Worm (Caenorhabditis elegans) whole organism, early embryonic: Measurements from ENCODE around the gene pup-2.

Experiments used
- B0310.2 ChIP-seq: sonication (generic microtip); optimal IDR thresholded peaks from 2 replicates; lab custom pipeline; 2016; ENCODE audit warnings: mild to moderate bottlenecking, missing genetic modification characterization, missing compliant biosample characterization
- F13C5.2 ChIP-seq: sonication (generic microtip); optimal IDR thresholded peaks from 2 replicates; lab custom pipeline; 2017; ENCODE audit warnings: mild to moderate bottlenecking, missing genetic modification characterization, inconsistent platforms, missing compliant biosample characterization
- aly-1 ChIP-seq: sonication (generic microtip); optimal IDR thresholded peaks from 2 replicates; lab custom pipeline; 2016; ENCODE audit warnings: missing genetic modification characterization, missing compliant biosample characterization
- ama-1 ChIP-seq: fragments of 150-350 bp; optimal IDR thresholded peaks from 2 replicates; lab custom pipeline; 2014
- ceh-13 ChIP-seq: fragments of 200-800 bp; sonication (Bioruptor generic); optimal IDR thresholded peaks from 2 replicates; lab custom pipeline; 2018; ENCODE audit warnings: mild to moderate bottlenecking, missing genetic modification characterization, missing compliant biosample characterization
- ceh-36 ChIP-seq: sonication (generic microtip); optimal IDR thresholded peaks from 2 replicates; lab custom pipeline; 2016; ENCODE audit warnings: missing genetic modification characterization, inconsistent platforms, missing compliant biosample characterization
- ets-7 ChIP-seq: sonication (generic microtip); optimal IDR thresholded peaks from 2 replicates; lab custom pipeline; 2016; ENCODE audit warnings: missing genotype, missing genetic modification characterization, missing compliant biosample characterization
- flt-1 ChIP-seq: fragments of 200-800 bp; sonication (Bioruptor generic); IDR thresholded peaks from 2 replicates; pipeline ENCODE4 v1.3.6; 2022; ENCODE audit warnings: missing genetic modification characterization, missing compliant biosample characterization
- hmbx-1 ChIP-seq: sonication (generic microtip); optimal IDR thresholded peaks from 2 replicates; lab custom pipeline; 2016; ENCODE audit warnings: mild to moderate bottlenecking, missing genetic modification characterization, missing compliant biosample characterization
- hmg-4 ChIP-seq: fragments of 200-800 bp; sonication (Bioruptor generic); optimal IDR thresholded peaks from 2 replicates; lab custom pipeline; 2018; ENCODE audit warnings: mild to moderate bottlenecking, missing genetic modification characterization, missing compliant biosample characterization
- hnd-1 ChIP-seq: sonication (generic microtip); optimal IDR thresholded peaks from 2 replicates; lab custom pipeline; 2016; ENCODE audit warnings: missing genetic modification characterization, missing compliant biosample characterization
- pes-1 ChIP-seq: fragments of 200-800 bp; sonication (Bioruptor generic); IDR thresholded peaks from 2 replicates; pipeline ENCODE4 v1.3.6; 2022; ENCODE audit warnings: missing genetic modification reagents, missing genetic modification characterization, missing compliant biosample characterization
- scrt-1 ChIP-seq: fragments of 200-800 bp; sonication (Bioruptor generic); IDR thresholded peaks from 2 replicates; pipeline ENCODE4 v1.3.6; 2022; ENCODE audit warnings: missing genetic modification characterization, missing compliant biosample characterization
- sea-1 ChIP-seq: fragments of 200-800 bp; sonication (Bioruptor generic); conservative IDR thresholded peaks from 2 replicates; pipeline ENCODE4 v1.3.6; 2022; ENCODE audit warnings: missing genetic modification characterization, missing compliant biosample characterization
- tbx-11 ChIP-seq: fragments of 200-800 bp; sonication (Bioruptor generic); IDR thresholded peaks from 2 replicates; pipeline ENCODE4 v1.3.6; 2022; ENCODE audit warnings: missing genetic modification characterization, missing compliant biosample characterization
- tbx-37 ChIP-seq: fragments of 200-800 bp; sonication (Bioruptor generic); conservative IDR thresholded peaks from 2 replicates; pipeline ENCODE4 v1.3.6; 2022; ENCODE audit warnings: missing genetic modification reagents, missing genetic modification characterization, missing compliant biosample characterization
- tra-4 ChIP-seq: sonication (generic microtip); optimal IDR thresholded peaks from 2 replicates; lab custom pipeline; 2017; ENCODE audit warnings: missing genetic modification characterization, missing compliant biosample characterization

The pup-2 gene

DNA sequence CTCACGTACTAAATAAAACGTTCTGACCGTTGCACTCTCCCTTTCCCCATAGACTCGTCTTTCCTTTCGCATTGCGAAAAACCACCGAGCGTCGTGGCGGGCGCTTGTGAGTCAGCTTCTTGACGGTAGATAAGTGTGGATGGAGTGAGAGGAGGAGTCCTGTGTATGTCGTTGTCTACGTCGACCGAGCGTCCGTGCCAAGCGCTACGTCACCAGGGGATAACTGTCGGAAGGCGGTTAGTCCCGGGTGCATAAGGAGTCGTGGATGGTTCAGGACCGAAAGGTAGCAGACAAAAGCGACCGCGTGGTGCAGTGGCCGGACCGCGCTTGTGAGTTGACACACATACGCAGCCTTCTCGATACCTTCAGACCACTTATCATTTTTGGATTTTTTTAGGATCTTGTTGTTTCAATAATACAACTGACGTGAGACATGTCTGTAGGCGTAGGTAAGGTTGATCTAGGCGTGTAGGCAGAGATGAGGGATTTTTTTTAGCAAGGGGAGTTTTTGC is 25.5 kb downstream of the pup-2 start:
- TF ChIP-seq ceh-13 (GFP tag; lab: Kevin White, UChicago): peak; percentile 47
- peak; percentile 75 for TF ChIP-seq scrt-1
- TF ChIP-seq B0310.2 (tag; lab: Kevin White, UChicago): peak; percentile 63
- peak; percentile 76 for TF ChIP-seq sea-1 (GFP tag; lab: Robert Waterston, UW)
- TF ChIP-seq F13C5.2 (tag; lab: Kevin White, UChicago): peak; percentile 66
- TF ChIP-seq hmg-4 (GFP tag; lab: Kevin White, UChicago): peak; percentile 93
- peak; percentile 26 for TF ChIP-seq hnd-1
- peak; percentile 90 for TF ChIP-seq aly-1 (tag; lab: Kevin White, UChicago)
- peak; percentile 55 for TF ChIP-seq ets-7 (tag; lab: Kevin White, UChicago)
- peak; percentile 16 for TF ChIP-seq hmbx-1 (tag; lab: Kevin White, UChicago)
- peak; percentile 80 for TF ChIP-seq flt-1 (GFP tag; lab: Robert Waterston, UW)
- peak; percentile 84 for TF ChIP-seq pes-1
- peak; percentile 40 for TF ChIP-seq tbx-37

DNA sequence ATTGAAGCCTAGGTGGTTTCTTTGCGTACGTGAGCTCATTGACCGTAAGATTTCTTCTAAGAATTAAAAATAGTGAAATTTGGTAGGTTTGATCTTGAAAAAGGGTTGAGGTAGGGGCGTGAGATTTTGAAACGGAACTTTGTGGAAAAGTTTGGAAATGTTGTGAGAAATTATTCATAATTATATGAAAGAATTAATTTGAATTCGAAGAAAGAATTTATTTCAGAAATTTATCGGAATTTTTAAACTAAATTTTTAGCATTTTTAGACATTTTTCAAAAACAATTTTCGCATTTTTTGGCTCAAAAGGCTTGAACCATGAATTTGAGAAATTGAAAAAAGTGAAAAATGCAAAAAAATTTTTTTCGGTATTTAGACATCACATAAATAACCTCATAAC is 28.4 kb downstream of the pup-2 start:
- TF ChIP-seq ets-7 (tag; lab: Kevin White, UChicago): no peak
- no peak for TF ChIP-seq pes-1
- no peak for TF ChIP-seq tbx-37
- no peak for TF ChIP-seq hmbx-1 (tag; lab: Kevin White, UChicago)
- no peak for TF ChIP-seq hnd-1
- TF ChIP-seq scrt-1: no peak
- TF ChIP-seq ceh-13 (GFP tag; lab: Kevin White, UChicago): no peak
- no peak for TF ChIP-seq ama-1 (lab: Kevin White, UChicago)
- TF ChIP-seq tbx-11: no peak
- TF ChIP-seq hmg-4 (GFP tag; lab: Kevin White, UChicago): no peak
- no peak for TF ChIP-seq B0310.2 (tag; lab: Kevin White, UChicago)
- no peak for TF ChIP-seq ceh-36 (tag; lab: Kevin White, UChicago)

DNA sequence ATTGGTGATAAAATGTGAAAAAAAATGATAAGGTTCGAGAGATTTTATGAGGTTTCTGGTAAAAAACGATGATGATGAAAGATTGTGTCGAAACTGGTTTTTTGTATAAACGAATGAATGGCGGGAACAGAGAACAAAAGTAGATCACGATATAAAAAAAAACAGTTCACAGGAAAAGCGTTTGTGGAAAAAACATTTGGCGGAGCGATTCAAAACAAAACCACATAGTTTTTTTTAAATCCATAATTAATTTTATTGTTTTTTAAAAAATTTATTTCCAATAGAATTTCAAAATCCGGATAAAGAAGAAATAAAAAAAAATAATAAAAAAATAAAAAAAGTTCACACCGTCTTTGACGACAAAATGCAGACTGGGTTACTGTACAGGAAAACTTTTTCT is 29.7 kb downstream of the pup-2 start, which contains the start of gene ZC155.4:
Gene ZC155.4 (minus strand): TSS at position 101 of the 400 bp plus-strand sequence.
- no peak for TF ChIP-seq pes-1
- no peak for TF ChIP-seq ceh-13 (GFP tag; lab: Kevin White, UChicago)
- TF ChIP-seq hmbx-1 (tag; lab: Kevin White, UChicago): no peak
- TF ChIP-seq B0310.2 (tag; lab: Kevin White, UChicago): no peak
- no peak for TF ChIP-seq hnd-1
- TF ChIP-seq hmg-4 (GFP tag; lab: Kevin White, UChicago): no peak
- no peak for TF ChIP-seq tbx-37
- TF ChIP-seq sea-1 (GFP tag; lab: Robert Waterston, UW): no peak
- no peak for TF ChIP-seq ceh-36 (tag; lab: Kevin White, UChicago)
- TF ChIP-seq tbx-11: no peak
- no peak for TF ChIP-seq aly-1 (tag; lab: Kevin White, UChicago)
- TF ChIP-seq ama-1 (lab: Kevin White, UChicago): no peak

DNA sequence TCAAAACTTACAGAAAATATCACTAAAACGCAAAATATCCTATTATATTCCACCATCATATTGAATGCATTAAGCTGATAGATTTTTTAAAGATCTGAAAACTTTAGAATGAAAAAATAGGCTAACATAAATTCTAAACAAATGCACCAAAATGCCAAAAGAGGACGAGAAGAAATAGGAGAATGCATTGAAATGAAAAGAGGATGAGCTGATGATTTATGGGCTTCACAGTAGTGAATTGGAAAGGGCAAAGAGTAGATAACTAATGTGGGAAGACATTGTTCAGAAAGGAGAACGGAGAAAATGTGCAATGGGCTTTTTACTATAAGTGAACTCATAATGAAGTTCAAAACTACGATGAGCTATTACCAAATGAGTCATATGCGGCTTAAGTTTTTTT is 31.8 kb downstream of the pup-2 start, which contains the start of gene cutl-19:
Gene cutl-19 (minus strand): TSS at position 101 of the 400 bp plus-strand sequence.
- no peak for TF ChIP-seq ama-1 (lab: Kevin White, UChicago)

DNA sequence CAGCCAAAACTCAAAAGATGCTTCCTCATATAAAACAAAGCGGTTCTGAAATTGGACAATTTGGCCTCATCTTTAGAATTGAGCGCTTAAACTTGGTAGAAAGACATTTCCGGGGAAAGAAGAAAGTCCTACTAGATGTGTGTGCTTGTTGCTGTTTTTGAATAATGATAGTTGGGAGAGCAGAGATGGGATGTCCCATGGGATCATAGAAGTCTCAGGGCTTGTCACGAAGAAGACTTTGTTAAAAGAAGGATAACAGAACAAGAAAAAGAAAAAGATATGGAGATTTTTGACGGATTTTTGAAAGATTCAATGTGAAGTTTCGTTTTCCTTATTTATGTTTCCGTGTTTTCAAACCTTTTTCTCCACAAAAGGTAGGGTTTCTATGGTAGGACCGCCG is 33.0 kb downstream of the pup-2 start, which contains the start of gene ZC155.2:
Gene ZC155.2 (plus strand): TSS at position 301 of the 400 bp plus-strand sequence.
- no peak for TF ChIP-seq tbx-11
- TF ChIP-seq ceh-13 (GFP tag; lab: Kevin White, UChicago): no peak
- TF ChIP-seq ama-1 (lab: Kevin White, UChicago): no peak
- TF ChIP-seq tbx-37: no peak
- no peak for TF ChIP-seq aly-1 (tag; lab: Kevin White, UChicago)
- TF ChIP-seq hnd-1: no peak
- TF ChIP-seq flt-1 (GFP tag; lab: Robert Waterston, UW): no peak
- TF ChIP-seq B0310.2 (tag; lab: Kevin White, UChicago): no peak
- TF ChIP-seq tra-4 (tag; lab: Kevin White, UChicago): no peak
- TF ChIP-seq hmg-4 (GFP tag; lab: Kevin White, UChicago): no peak
- no peak for TF ChIP-seq F13C5.2 (tag; lab: Kevin White, UChicago)
- TF ChIP-seq scrt-1: no peak
- TF ChIP-seq hmbx-1 (tag; lab: Kevin White, UChicago): no peak
- TF ChIP-seq pes-1: no peak
- no peak for TF ChIP-seq ets-7 (tag; lab: Kevin White, UChicago)
- TF ChIP-seq ceh-36 (tag; lab: Kevin White, UChicago): no peak
- no peak for TF ChIP-seq sea-1 (GFP tag; lab: Robert Waterston, UW)

DNA sequence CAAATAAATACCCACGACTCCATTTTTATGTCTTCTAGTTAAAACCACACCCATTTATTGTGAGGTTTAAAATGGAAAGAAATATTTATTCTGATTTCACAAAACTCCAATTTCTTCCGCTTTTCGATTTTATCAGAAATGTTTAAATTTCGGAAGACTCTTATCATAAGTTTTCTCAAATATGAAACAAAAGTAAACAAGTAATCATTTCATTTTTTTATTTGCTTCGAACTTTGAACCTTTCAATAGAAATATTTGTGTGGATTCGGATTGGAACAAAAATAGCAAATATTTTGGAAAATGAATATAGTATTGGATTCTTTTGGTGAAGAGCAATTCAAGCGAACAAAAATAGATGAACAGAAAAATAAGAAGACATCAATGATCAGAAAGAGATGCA is 36.1 kb downstream of the pup-2 start:
- TF ChIP-seq tbx-37 (no peak), ceh-13 (GFP tag; lab: Kevin White, UChicago) (no peak), hnd-1 (no peak), scrt-1 (no peak), pes-1 (no peak), tra-4 (tag; lab: Kevin White, UChicago) (no peak), aly-1 (tag; lab: Kevin White, UChicago) (no peak), B0310.2 (tag; lab: Kevin White, UChicago) (no peak), sea-1 (GFP tag; lab: Robert Waterston, UW) (no peak), ama-1 (lab: Kevin White, UChicago) (no peak), ets-7 (tag; lab: Kevin White, UChicago) (no peak), ceh-36 (tag; lab: Kevin White, UChicago) (no peak), F13C5.2 (tag; lab: Kevin White, UChicago) (no peak), hmbx-1 (tag; lab: Kevin White, UChicago) (no peak), flt-1 (GFP tag; lab: Robert Waterston, UW) (no peak), hmg-4 (GFP tag; lab: Kevin White, UChicago) (no peak)

DNA sequence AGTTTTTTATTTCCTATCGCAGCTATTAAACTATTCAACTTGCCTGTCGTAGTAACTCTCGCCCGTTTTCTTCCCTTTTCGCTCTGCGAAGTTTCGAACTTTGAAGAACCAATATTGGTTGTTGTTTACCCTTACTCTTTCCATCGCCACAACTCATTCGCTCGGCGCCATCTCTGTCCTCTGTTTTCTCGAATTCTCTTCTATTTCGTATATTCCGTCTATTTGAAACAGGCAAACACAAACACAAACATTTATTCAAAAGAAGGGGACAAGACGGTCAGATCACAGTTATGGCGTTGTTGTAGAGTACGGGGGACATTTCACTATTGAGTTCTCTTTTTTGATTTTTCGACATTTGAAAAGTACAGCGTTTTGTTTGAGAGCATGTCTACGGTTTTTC is 37.1 kb downstream of the pup-2 start:
- TF ChIP-seq ceh-13 (GFP tag; lab: Kevin White, UChicago) (no peak), tra-4 (tag; lab: Kevin White, UChicago) (no peak), ets-7 (tag; lab: Kevin White, UChicago) (no peak), pes-1 (no peak), ama-1 (lab: Kevin White, UChicago) (no peak), hmg-4 (GFP tag; lab: Kevin White, UChicago) (no peak), hmbx-1 (tag; lab: Kevin White, UChicago) (no peak)
